Fruit fly (Drosophila melanogaster) whole organism: ENCODE measurements around the gene CG14664.

Source experiments
- CG8478 ChIP-seq: fragments of >200 bp; optimal IDR thresholded peaks from 2 replicates; lab custom pipeline; 2018; ENCODE audit warnings: inconsistent platforms
- Dll ChIP-seq: fragments of >200 bp; optimal IDR thresholded peaks from 2 replicates; lab custom pipeline; 2017
- EcR ChIP-seq, 2 experiments: fragments of >200 bp; optimal IDR thresholded peaks; 2 replicates each; lab custom pipeline; 2017; ENCODE audit warnings: missing biosample characterization in 2 of 2, missing genetic modification characterization in 2 of 2, missing genetic modification reagents in 2 of 2
- pan ChIP-seq: fragments of >200 bp; optimal IDR thresholded peaks from 2 replicates; lab custom pipeline; 2017
- psq ChIP-seq: fragments of >200 bp; optimal IDR thresholded peaks from 2 replicates; lab custom pipeline; 2017
- usp ChIP-seq: fragments of >200 bp; optimal IDR thresholded peaks from 2 replicates; lab custom pipeline; 2017; ENCODE audit warnings: missing biosample characterization, missing genetic modification characterization, mixed read lengths

The CG14664 gene

DNA sequence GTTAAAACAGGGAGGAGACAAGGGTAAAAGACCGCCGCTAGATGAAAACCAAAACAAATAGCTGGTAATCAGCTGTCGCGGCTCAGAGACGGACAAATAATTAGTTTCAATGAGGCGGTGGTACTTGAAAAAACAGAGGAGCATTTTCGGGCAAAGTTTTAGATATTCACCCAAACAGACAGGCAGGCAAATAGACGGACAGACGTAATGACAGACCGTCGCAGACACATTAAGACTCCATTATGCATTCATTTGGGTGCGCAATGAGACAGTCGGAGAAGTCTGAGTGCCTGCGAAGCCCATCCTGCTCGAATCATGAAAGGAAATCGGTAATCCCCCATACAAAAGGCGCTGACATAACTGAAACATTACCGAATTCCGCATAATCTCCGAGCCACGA is 12.5 kb upstream of the CG14664 start:
- no peak for TF ChIP-seq pan (lab: Kevin White, UChicago)

DNA sequence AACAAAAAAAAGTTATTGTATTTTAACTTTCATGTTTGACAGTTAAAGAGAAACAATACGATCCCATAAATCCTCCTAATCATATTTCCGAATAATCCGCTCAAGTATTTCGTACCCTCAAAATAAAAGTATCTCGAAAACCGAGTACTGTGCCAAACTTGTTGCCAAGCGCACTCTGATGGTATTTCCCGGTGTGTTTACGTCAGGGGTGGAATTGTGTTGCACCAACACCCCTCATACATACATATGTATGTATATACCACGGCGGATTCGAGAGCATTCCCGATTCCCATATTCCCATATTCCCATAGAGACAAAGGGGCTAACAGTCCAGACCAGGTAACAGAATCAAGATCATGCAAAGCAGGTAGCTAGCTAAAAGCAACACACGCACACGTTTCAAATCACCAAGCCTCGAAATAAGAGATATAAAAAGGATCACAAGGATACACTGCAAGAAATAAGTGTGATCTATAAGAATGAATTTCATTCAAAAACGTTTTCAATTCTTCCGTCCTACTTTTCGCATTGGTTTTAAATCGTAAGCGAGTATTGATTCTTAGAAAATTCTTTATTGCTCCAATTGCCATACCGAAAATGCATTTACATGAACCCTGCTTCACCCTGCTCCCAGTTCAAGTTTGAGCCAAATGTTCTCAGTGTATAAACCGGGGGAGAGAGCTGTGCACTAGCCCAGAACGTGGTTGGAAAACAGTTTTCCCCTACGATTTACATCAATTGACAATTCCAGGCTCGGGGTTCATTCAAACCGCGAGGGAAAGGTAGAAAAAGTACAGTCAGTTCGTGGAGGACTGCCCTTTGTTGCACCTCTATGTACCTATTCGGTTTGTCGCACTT is 11.8 kb upstream of the CG14664 start:
- TF ChIP-seq psq (lab: Kevin White, UChicago) (no peak), pan (lab: Kevin White, UChicago) (no peak), CG8478 (lab: Kevin White, UChicago) (no peak)

DNA sequence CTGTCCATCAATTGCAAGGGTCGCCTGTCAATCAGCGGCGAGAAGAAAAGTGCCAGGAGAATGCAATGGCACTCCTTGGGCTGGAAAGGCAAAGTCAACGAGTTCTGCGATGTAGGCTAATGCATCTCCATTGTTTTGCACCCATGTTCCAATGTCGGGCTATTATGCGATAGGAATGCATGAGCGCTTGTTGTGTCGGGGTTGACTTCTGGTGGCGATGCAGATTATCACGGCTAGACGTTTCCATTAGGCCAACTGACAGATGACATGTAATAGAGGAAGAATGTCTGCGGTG is 11.2 kb upstream of the CG14664 start:
- TF ChIP-seq Dll (no peak), EcR (GFP tag; optimal IDR thresholded peaks at IDR 0.05; lab: Kevin White, UChicago) (no peak)

DNA sequence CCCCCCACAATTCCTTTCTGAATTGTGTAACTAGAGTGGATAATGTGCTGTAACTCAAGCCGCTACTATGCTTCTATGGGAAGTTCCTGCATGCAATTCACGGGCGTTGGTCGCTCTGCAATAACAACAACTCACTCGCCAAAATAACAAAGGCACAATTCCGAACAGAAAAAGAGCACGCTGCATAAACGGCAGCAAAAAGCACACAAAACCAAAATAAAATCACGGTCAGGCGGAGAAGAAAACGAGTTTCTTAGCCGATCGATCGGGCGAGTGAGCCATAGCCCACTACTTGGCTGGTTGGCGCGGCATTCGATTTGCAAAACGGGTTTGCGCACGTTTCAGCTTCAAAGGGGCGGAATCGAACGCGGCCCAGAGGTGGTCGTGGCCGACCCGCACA is 10.6 kb upstream of the CG14664 start:
- TF ChIP-seq psq (lab: Kevin White, UChicago) (no peak), Dll (no peak), CG8478 (lab: Kevin White, UChicago) (no peak), pan (lab: Kevin White, UChicago) (no peak), usp (GFP tag; lab: Kevin White, UChicago) (no peak), EcR (GFP tag; optimal IDR thresholded peaks at IDR 0.05; lab: Kevin White, UChicago) (no peak)

DNA sequence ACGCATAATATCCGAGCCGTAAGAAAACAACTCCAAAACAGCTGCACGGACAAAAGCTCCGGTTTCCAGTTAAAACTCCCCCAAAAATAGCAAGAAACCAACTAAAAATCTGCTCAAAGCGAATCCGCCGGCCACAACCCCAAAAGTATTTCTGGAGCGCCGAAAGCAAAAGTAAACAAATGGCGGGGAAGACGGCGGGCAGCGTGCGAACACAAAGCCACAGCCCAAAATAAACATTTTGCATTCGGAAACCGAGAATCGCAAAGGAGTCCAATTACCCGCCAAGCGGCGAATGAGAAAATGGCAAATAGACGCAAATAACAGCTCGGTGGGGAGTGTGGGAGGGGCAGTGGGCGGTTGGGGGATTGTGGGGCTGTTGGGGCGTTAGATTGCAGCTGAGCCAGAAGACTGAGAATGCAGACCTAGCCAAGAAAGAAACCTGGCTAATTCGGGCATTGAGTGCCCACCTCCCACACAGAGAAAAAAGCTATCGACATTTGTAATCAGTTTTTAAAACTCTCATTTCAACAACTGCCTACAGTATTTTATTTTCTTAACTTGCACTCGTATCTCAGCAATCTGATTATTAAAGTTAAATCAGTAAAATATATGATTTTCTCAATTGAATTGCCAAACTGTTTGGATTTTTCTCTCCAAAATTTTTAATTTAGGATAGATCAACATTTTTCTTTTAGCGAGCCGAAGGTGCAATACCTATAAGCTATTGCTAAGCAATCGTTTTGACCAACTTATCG is 9.6 kb upstream of the CG14664 start:
- no peak for TF ChIP-seq EcR (GFP tag; optimal IDR thresholded peaks at IDR 0.05; lab: Kevin White, UChicago)
- no peak for TF ChIP-seq CG8478 (lab: Kevin White, UChicago)
- no peak for TF ChIP-seq usp (GFP tag; lab: Kevin White, UChicago)
- no peak for TF ChIP-seq psq (lab: Kevin White, UChicago)
- no peak for TF ChIP-seq pan (lab: Kevin White, UChicago)
- TF ChIP-seq Dll, result no peak

DNA sequence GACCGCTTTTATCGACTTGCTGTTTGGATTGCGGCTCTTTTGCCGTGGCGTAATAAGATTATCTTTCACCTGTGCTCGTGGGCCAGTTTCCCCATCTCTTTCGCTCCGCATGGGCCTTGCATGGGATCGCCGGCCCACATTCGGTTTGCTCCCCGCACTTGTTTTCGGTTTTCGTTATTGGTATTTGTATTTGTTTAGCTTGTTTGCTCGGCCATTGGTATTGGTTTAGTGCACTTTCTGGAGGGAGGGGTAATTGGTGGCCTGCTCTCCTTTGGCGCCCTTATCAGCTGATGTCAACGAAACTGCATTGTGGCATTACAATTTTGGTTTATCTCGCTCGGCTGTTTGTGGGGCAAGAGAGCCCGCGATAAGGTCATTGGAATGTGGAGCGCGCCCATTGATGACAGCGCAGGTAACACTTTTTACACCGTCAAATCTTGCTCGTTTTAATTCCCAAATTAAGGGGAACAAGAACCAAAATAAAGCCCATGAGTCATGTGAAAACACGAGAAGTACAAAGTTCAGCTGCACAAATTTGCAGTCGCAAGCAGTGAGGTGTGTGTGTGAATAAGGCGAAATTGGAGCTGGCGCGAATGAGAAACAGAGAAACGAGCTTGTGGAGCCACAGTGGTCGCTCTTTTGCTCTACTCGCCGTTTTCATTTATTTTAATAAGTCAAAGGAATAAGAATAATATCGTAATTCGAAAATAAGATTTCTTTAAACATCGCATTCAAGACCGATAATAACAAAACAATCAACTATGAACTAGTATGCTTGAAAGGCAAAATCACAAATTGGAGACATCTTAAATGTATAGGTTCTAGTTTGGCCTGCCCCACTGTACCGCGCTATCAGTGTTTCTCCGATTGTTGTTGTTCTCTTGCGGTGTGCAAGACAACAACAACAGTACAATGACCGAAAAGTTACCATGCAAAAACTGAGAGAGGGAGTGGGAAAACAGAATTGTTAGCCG is 8.3 kb upstream of the CG14664 start:
- peak in 1 of 2 experiments; percentile 30 for TF ChIP-seq EcR (GFP tag; optimal IDR thresholded peaks at IDR 0.05; lab: Kevin White, UChicago)
- no peak for TF ChIP-seq pan (lab: Kevin White, UChicago)

DNA sequence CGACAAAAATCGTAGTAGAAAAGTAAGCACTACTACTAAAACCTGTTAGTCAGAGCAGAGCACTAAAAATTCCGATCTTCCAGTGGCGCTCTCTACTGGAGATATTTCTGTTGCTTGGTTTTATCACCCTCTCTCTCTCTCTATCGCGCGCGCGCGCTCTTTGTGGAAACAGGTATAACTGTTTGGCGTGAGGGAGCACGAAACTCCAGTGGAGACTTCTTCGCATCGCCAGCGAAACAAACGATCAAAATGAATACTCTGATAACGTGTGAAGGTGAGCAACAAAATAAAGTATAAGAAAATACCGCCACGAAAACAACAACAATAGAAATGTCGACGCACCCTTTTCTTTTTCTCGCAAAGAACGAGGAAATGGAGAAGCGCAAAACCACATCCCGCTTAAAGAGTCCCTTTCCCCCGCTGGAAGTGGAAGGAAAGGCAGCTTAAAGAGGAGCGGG is 7.6 kb upstream of the CG14664 start:
- TF ChIP-seq pan (lab: Kevin White, UChicago) (no peak), Dll (no peak), psq (lab: Kevin White, UChicago) (no peak), usp (GFP tag; lab: Kevin White, UChicago) (no peak), CG8478 (lab: Kevin White, UChicago) (no peak), EcR (GFP tag; optimal IDR thresholded peaks at IDR 0.05; lab: Kevin White, UChicago) (no peak)

DNA sequence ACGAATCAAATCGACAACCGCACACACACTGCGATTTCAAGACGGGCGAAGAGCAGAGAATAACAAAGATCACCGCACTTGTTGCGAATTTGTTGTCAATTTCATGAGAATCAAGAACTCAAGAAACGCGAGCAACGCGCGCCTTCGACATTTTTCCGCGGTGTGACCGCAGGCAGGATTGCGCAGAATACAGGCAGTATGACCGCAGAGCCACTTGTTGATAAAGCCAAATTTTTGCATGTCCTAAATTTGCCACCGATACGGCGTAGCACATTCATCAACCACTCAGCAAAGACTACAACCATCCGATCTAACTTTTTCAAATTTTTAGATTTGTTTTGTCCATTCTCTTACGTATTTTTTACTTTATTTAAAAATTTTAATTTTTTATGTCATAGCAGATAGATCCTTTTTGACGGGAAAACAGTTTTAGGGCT is 6.6 kb upstream of the CG14664 start, which contains the start of gene cno:
Gene cno (minus strand): TSS at position 179 of the 437 bp plus-strand sequence.
- TF ChIP-seq usp (GFP tag; lab: Kevin White, UChicago) (no peak), EcR (GFP tag; optimal IDR thresholded peaks at IDR 0.05; lab: Kevin White, UChicago) (no peak), pan (lab: Kevin White, UChicago) (no peak), psq (lab: Kevin White, UChicago) (no peak), CG8478 (lab: Kevin White, UChicago) (no peak), Dll (no peak)

DNA sequence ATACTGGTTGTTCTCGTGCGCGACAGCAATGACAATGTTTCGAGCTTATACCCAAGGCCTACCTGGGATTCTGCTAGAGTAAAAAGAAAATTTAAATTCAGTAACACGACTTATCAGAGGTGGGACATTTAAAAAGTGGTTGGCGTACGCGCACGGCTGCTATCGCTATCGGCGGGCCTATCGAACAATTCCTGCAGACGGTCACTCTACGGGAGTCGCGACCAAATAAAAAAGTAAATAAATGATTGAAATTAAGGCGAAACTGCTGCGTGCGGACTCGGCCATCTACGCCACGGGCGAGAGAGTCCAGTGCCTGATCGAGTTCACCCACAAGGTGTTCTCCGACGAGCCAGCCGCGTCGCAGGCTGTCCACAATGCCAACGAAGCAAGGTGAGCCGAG is 4.5 kb upstream of the CG14664 start, which contains the start of the genes Prosbeta2R2 and CG1116:
Gene Prosbeta2R2 (minus strand): TSS at position 63 of the 400 bp plus-strand sequence.
Gene CG1116 (plus strand): TSS at position 192 of the 400 bp plus-strand sequence.
- no peak for TF ChIP-seq usp (GFP tag; lab: Kevin White, UChicago)
- TF ChIP-seq psq (lab: Kevin White, UChicago), result no peak
- no peak for TF ChIP-seq Dll
- no peak for TF ChIP-seq CG8478 (lab: Kevin White, UChicago)
- no peak for TF ChIP-seq EcR (GFP tag; optimal IDR thresholded peaks at IDR 0.05; lab: Kevin White, UChicago)
- no peak for TF ChIP-seq pan (lab: Kevin White, UChicago)

DNA sequence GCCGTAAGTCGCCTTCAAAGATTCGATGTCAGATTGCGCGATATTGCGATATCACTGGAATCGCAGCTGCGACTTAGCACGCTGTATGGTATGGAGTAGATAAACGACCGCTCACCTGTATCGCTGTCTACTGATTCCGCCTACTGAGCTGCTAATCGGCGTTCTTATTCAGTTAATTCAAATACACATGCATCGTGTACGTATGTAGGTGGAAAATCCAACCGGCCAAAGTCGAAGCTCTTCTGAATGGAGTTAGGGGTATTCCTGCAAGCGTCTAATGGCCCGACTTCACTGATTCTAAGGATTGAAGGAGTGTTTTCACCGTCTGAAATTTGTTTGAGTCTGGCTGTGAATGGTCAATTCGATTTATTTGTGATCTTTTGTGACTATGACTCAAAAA is 804 bp upstream of the CG14664 start, which contains the start of gene CG2604:
Gene CG2604 (minus strand): TSS at position 231 of the 400 bp plus-strand sequence.
- TF ChIP-seq CG8478 (lab: Kevin White, UChicago) (no peak), pan (lab: Kevin White, UChicago) (no peak), Dll (no peak), usp (GFP tag; lab: Kevin White, UChicago) (no peak), EcR (GFP tag; optimal IDR thresholded peaks at IDR 0.05; lab: Kevin White, UChicago) (no peak), psq (lab: Kevin White, UChicago) (no peak)

DNA sequence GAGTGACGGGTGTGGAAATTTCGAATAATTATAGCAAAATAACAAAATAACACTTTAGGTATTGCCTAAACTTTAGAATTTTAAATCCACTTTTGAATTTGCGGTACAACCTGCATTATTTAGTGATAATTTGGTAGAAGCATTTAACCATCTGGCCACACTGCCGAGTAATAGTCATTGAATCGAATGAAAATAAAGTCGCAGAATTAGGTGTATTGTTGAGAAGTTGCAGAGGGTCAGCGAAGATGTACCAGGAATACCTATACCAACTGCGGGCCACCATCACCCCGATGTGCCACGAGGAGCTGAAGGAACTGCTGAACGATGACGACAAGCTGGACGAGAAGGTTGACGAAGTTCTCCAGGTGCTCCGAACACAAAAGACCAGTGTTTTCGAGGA is 2.1 kb downstream of the CG14664 start, which contains the start of gene Vps37B:
Gene Vps37B (plus strand): TSS at position 134 of the 400 bp plus-strand sequence.
- no peak for TF ChIP-seq usp (GFP tag; lab: Kevin White, UChicago)
- no peak for TF ChIP-seq Dll
- TF ChIP-seq psq (lab: Kevin White, UChicago), result no peak
- no peak for TF ChIP-seq pan (lab: Kevin White, UChicago)
- no peak for TF ChIP-seq CG8478 (lab: Kevin White, UChicago)
- no peak for TF ChIP-seq EcR (GFP tag; optimal IDR thresholded peaks at IDR 0.05; lab: Kevin White, UChicago)
